Fruit fly (Drosophila melanogaster) whole organism, embryonic: ENCODE measurements around the gene CG10365.

Experiments used
- Atf6 ChIP-seq: fragments of 200-800 bp; sonication (Bioruptor generic); IDR thresholded peaks from 2 replicates; pipeline ENCODE4 v1.3.6; 2022; ENCODE audit warnings: missing biosample characterization, missing genetic modification characterization
- BEAF-32 ChIP-seq: fragments of 200-800 bp; sonication (Bioruptor generic); optimal IDR thresholded peaks from 3 replicates; lab custom pipeline; 2017; ENCODE audit warnings: missing biosample characterization, missing genetic modification characterization, mild to moderate bottlenecking, moderate library complexity, missing genetic modification reagents
- Bdp1 ChIP-seq: fragments of 200-800 bp; sonication (Bioruptor generic); optimal IDR thresholded peaks from 3 replicates; lab custom pipeline; 2016; ENCODE audit warnings: missing biosample characterization, missing genetic modification characterization
- CG10274 ChIP-seq: fragments of 200-800 bp; sonication (Bioruptor generic); optimal IDR thresholded peaks from 3 replicates; lab custom pipeline; 2017; ENCODE audit warnings: missing biosample characterization, mild to moderate bottlenecking, missing genetic modification characterization
- CG12155 ChIP-seq: fragments of 200-800 bp; sonication (Bioruptor generic); optimal IDR thresholded peaks from 3 replicates; lab custom pipeline; 2016; ENCODE audit warnings: missing biosample characterization, missing genetic modification characterization
- CG12769 ChIP-seq: fragments of 200-800 bp; sonication (Bioruptor generic); optimal IDR thresholded peaks from 2 replicates; lab custom pipeline; 2019; ENCODE audit warnings: missing biosample characterization, mild to moderate bottlenecking, missing genetic modification characterization, moderate library complexity
- CG13894 ChIP-seq: fragments of 200-800 bp; sonication (Bioruptor generic); optimal IDR thresholded peaks from 3 replicates; lab custom pipeline; 2018; ENCODE audit warnings: missing biosample characterization, mild to moderate bottlenecking, missing genetic modification characterization, moderate library complexity
- CG1529 ChIP-seq: fragments of 200-800 bp; sonication (Bioruptor generic); optimal IDR thresholded peaks from 3 replicates; lab custom pipeline; 2018; ENCODE audit warnings: missing biosample characterization, missing genetic modification characterization
- CG15479 ChIP-seq: fragments of 200-800 bp; sonication (Bioruptor generic); optimal IDR thresholded peaks from 3 replicates; lab custom pipeline; 2019; ENCODE audit warnings: missing biosample characterization, mild to moderate bottlenecking, missing genetic modification characterization, moderate library complexity
- CG15514 ChIP-seq: fragments of 200-800 bp; sonication (Bioruptor generic); optimal IDR thresholded peaks from 3 replicates; lab custom pipeline; 2017; ENCODE audit warnings: missing biosample characterization, missing genetic modification characterization, mild to moderate bottlenecking, moderate library complexity, missing genetic modification reagents
- CG17361 ChIP-seq: fragments of 200-800 bp; sonication (Bioruptor generic); IDR thresholded peaks from 3 replicates; pipeline ENCODE4 v1.3.6; 2022; ENCODE audit warnings: missing biosample characterization, missing genetic modification characterization
- CG17612 ChIP-seq: fragments of 200-800 bp; sonication (Bioruptor generic); IDR thresholded peaks from 2 replicates; pipeline ENCODE4 v1.3.6; 2022; ENCODE audit warnings: missing biosample characterization, missing genetic modification characterization
- CG1792 ChIP-seq: fragments of 200-800 bp; sonication (Bioruptor generic); optimal IDR thresholded peaks from 2 replicates; lab custom pipeline; 2016; ENCODE audit warnings: missing biosample characterization, missing genetic modification characterization
- CG18011 ChIP-seq: fragments of 200-800 bp; sonication (Bioruptor generic); optimal IDR thresholded peaks from 2 replicates; lab custom pipeline; 2017; ENCODE audit warnings: missing biosample characterization, missing genetic modification characterization, mild to moderate bottlenecking, moderate library complexity, missing genotype
- CG18262 ChIP-seq: fragments of 200-800 bp; optimal IDR thresholded peaks from 3 replicates; lab custom pipeline; 2019; ENCODE audit warnings: missing biosample characterization, mild to moderate bottlenecking, missing genetic modification characterization, moderate library complexity
- CG2678 ChIP-seq: fragments of 200-800 bp; sonication (Bioruptor generic); optimal IDR thresholded peaks from 3 replicates; lab custom pipeline; 2019; ENCODE audit warnings: missing biosample characterization, mild to moderate bottlenecking, missing genetic modification characterization, moderate library complexity
- CG30020 ChIP-seq: fragments of 200-800 bp; optimal IDR thresholded peaks from 2 replicates; lab custom pipeline; 2019; ENCODE audit warnings: missing biosample characterization, mild to moderate bottlenecking, missing genetic modification characterization, moderate library complexity
- CG3163 ChIP-seq: fragments of 200-800 bp; sonication (Bioruptor generic); optimal IDR thresholded peaks from 3 replicates; lab custom pipeline; 2016; ENCODE audit warnings: missing biosample characterization, missing genetic modification characterization
- CG5953 ChIP-seq: fragments of 200-800 bp; sonication (Bioruptor generic); IDR thresholded peaks from 2 replicates; pipeline ENCODE4 v1.3.6; 2022; ENCODE audit warnings: missing biosample characterization, missing genetic modification characterization
- CG6689 ChIP-seq: fragments of 200-800 bp; sonication (Bioruptor generic); IDR thresholded peaks from 2 replicates; pipeline ENCODE4 v1.3.6; 2022; ENCODE audit warnings: missing biosample characterization, missing genetic modification characterization
- CG6813 ChIP-seq: fragments of 200-800 bp; sonication (Bioruptor generic); optimal IDR thresholded peaks from 2 replicates; lab custom pipeline; 2017; ENCODE audit warnings: missing biosample characterization, missing genetic modification characterization, mild to moderate bottlenecking, moderate library complexity, missing genetic modification reagents
- CG7928 ChIP-seq: fragments of 200-800 bp; sonication (Bioruptor generic); optimal IDR thresholded peaks from 2 replicates; lab custom pipeline; 2017; ENCODE audit warnings: missing biosample characterization, mild to moderate bottlenecking, missing genetic modification characterization
- CG9932 ChIP-seq: fragments of 200-800 bp; sonication (Bioruptor generic); IDR thresholded peaks from 2 replicates; pipeline ENCODE4 v1.3.6; 2022; ENCODE audit warnings: missing biosample characterization, missing genetic modification characterization
- Chrac-16 ChIP-seq: fragments of 200-800 bp; sonication (Bioruptor generic); optimal IDR thresholded peaks from 3 replicates; lab custom pipeline; 2016; ENCODE audit warnings: missing biosample characterization, missing genetic modification characterization
- Dll ChIP-seq: fragments of 200-800 bp; sonication (Bioruptor generic); IDR thresholded peaks from 4 replicates; pipeline ENCODE4 v1.3.6; 2022; ENCODE audit warnings: missing biosample characterization, missing genetic modification characterization; ENCODE audit not compliant: partially characterized antibody
- Doc3 ChIP-seq: fragments of 200-800 bp; sonication (Bioruptor generic); IDR thresholded peaks from 3 replicates; pipeline ENCODE4 v1.3.6; 2022; ENCODE audit warnings: missing biosample characterization, missing genetic modification characterization; ENCODE audit not compliant: partially characterized antibody
- Elba2 ChIP-seq: fragments of 200-800 bp; sonication (Bioruptor generic); optimal IDR thresholded peaks from 3 replicates; lab custom pipeline; 2016; ENCODE audit warnings: missing biosample characterization, missing genetic modification characterization
- H15 ChIP-seq: fragments of 200-800 bp; sonication (Bioruptor generic); IDR thresholded peaks from 3 replicates; pipeline ENCODE4 v1.3.6; 2022; ENCODE audit warnings: missing biosample characterization, missing genetic modification characterization
- HHEX ChIP-seq: fragments of 200-800 bp; sonication (Bioruptor generic); optimal IDR thresholded peaks from 3 replicates; lab custom pipeline; 2017; ENCODE audit warnings: missing biosample characterization, mild to moderate bottlenecking, missing genetic modification characterization, missing genetic modification reagents
- HLH3B ChIP-seq: fragments of 200-800 bp; sonication (Bioruptor generic); IDR thresholded peaks from 2 replicates; pipeline ENCODE4 v1.3.6; 2022; ENCODE audit warnings: missing biosample characterization, missing genetic modification characterization
- MBD-R2 ChIP-seq: fragments of 200-800 bp; sonication (Bioruptor generic); IDR thresholded peaks from 2 replicates; pipeline ENCODE4 v1.3.6; 2022; ENCODE audit warnings: missing biosample characterization, missing genetic modification characterization
- NC2α ChIP-seq: fragments of 200-800 bp; sonication (Bioruptor generic); optimal IDR thresholded peaks from 2 replicates; lab custom pipeline; 2016; ENCODE audit warnings: missing biosample characterization, missing genetic modification characterization
- Optix ChIP-seq: fragments of 200-800 bp; sonication (Bioruptor generic); IDR thresholded peaks from 3 replicates; pipeline ENCODE4 v1.3.6; 2022; ENCODE audit warnings: missing biosample characterization, missing genetic modification characterization
- Poxn ChIP-seq: fragments of 200-800 bp; sonication (Bioruptor generic); IDR thresholded peaks from 2 replicates; pipeline ENCODE4 v1.3.6; 2022; ENCODE audit warnings: missing biosample characterization, missing genetic modification characterization
- az2 ChIP-seq: fragments of 200-800 bp; sonication (Bioruptor generic); optimal IDR thresholded peaks from 3 replicates; lab custom pipeline; 2016; ENCODE audit warnings: missing biosample characterization, missing genetic modification characterization
- bsh ChIP-seq, 2 experiments: fragments of 200-800 bp; sonication (Bioruptor generic); optimal IDR thresholded peaks; 2 replicates each; lab custom pipeline; 2017 to 2018; ENCODE audit warnings: mild to moderate bottlenecking in 2 of 2, missing biosample characterization in 2 of 2, missing genetic modification characterization in 2 of 2, moderate library complexity in 1 of 2
- caup ChIP-seq: fragments of 200-800 bp; sonication (Bioruptor generic); optimal IDR thresholded peaks from 3 replicates; lab custom pipeline; 2017; ENCODE audit warnings: missing biosample characterization, mild to moderate bottlenecking, missing genetic modification characterization, moderate library complexity; ENCODE audit not compliant: severe bottlenecking
- croc ChIP-seq: fragments of 200-800 bp; sonication (Bioruptor generic); conservative IDR thresholded peaks from 3 replicates; pipeline ENCODE4 v1.3.6; 2022; ENCODE audit warnings: missing biosample characterization, missing genetic modification characterization
- dmrt11E ChIP-seq: fragments of 200-800 bp; sonication (Bioruptor generic); optimal IDR thresholded peaks from 3 replicates; lab custom pipeline; 2018; ENCODE audit warnings: missing biosample characterization, mild to moderate bottlenecking, missing genetic modification characterization, moderate library complexity
- gt ChIP-seq: fragments of 200-800 bp; sonication (Bioruptor generic); IDR thresholded peaks from 2 replicates; pipeline ENCODE4 v1.3.6; 2022; ENCODE audit warnings: missing biosample characterization, missing genetic modification characterization
- jigr1 ChIP-seq: fragments of 200-800 bp; sonication (Bioruptor generic); IDR thresholded peaks from 3 replicates; pipeline ENCODE4 v1.3.6; 2022; ENCODE audit warnings: missing biosample characterization, missing genetic modification characterization
- ken ChIP-seq: fragments of 200-800 bp; sonication (Bioruptor generic); IDR thresholded peaks from 3 replicates; pipeline ENCODE4 v1.3.6; 2022; ENCODE audit warnings: missing biosample characterization, missing genetic modification characterization
- luna ChIP-seq: fragments of 200-800 bp; sonication (Bioruptor generic); optimal IDR thresholded peaks from 2 replicates; lab custom pipeline; 2016; ENCODE audit warnings: missing biosample characterization, missing genetic modification characterization
- onecut ChIP-seq: fragments of 200-800 bp; sonication (Bioruptor generic); IDR thresholded peaks from 2 replicates; pipeline ENCODE4 v1.3.6; 2022; ENCODE audit warnings: missing biosample characterization, missing genetic modification characterization
- ro ChIP-seq: fragments of 200-800 bp; sonication (Bioruptor generic); IDR thresholded peaks from 2 replicates; pipeline ENCODE4 v1.3.6; 2022; ENCODE audit warnings: missing biosample characterization, missing genetic modification characterization
- sens-2 ChIP-seq: fragments of 200-800 bp; sonication (Bioruptor generic); IDR thresholded peaks from 2 replicates; pipeline ENCODE4 v1.3.6; 2022; ENCODE audit warnings: missing biosample characterization, missing genetic modification characterization
- stc ChIP-seq: fragments of 200-800 bp; sonication (Bioruptor generic); IDR thresholded peaks from 2 replicates; pipeline ENCODE4 v1.3.6; 2022; ENCODE audit warnings: missing biosample characterization, missing genetic modification characterization
- trh ChIP-seq: fragments of 200-800 bp; sonication (Bioruptor generic); optimal IDR thresholded peaks from 2 replicates; lab custom pipeline; 2016; ENCODE audit warnings: missing biosample characterization, missing genetic modification characterization
- vnd ChIP-seq: fragments of 200-800 bp; sonication (Bioruptor generic); IDR thresholded peaks from 3 replicates; pipeline ENCODE4 v1.3.6; 2022; ENCODE audit warnings: missing biosample characterization, missing genetic modification characterization; ENCODE audit not compliant: partially characterized antibody
- wek ChIP-seq: fragments of 200-800 bp; sonication (Bioruptor generic); optimal IDR thresholded peaks from 3 replicates; lab custom pipeline; 2018; ENCODE audit warnings: missing biosample characterization, mild to moderate bottlenecking, missing genetic modification characterization, moderate library complexity
- yki ChIP-seq: fragments of >200 bp; optimal IDR thresholded peaks from 3 replicates; lab custom pipeline; 2018

Gene CG10365

dm6 chr3R:23725711-23726349, 2.7 kb downstream of the CG10365 start (continued):
- TF ChIP-seq yki (no peak), Elba2 (GFP tag; lab: Kevin White, UChicago) (no peak), Doc3 (GFP tag; lab: Robert Waterston, UW) (no peak), Chrac-16 (no peak), sens-2 (GFP tag; lab: Robert Waterston, UW) (no peak), CG6689 (GFP tag; lab: Robert Waterston, UW) (no peak), CG10274 (GFP tag; lab: Kevin White, UChicago) (no peak), CG30020 (tag; lab: Kevin White, UChicago) (no peak), CG17361 (GFP tag; lab: Robert Waterston, UW) (no peak), gt (no peak), vnd (no peak), CG17612 (GFP tag; lab: Robert Waterston, UW) (0 out of 2 replicates have a peak, but pooled peaks have one; percentile 7), HHEX (no peak), Atf6 (GFP tag; lab: Robert Waterston, UW) (peak; percentile 49; the same call in 1 of the 2 replicates), CG12155 (GFP tag; lab: Kevin White, UChicago) (no peak), CG2678 (peak; percentile 46), luna (GFP tag; lab: Kevin White, UChicago) (no peak), CG5953 (GFP tag; lab: Robert Waterston, UW) (no peak), Poxn (GFP tag; lab: Robert Waterston, UW) (no peak), CG15514 (GFP tag; lab: Kevin White, UChicago) (peak; percentile 40), CG1792 (no peak), CG7928 (GFP tag; lab: Kevin White, UChicago) (no peak), Dll (GFP tag; lab: Robert Waterston, UW) (no peak), Bdp1 (GFP tag; lab: Kevin White, UChicago) (no peak), NC2α (no peak), caup (GFP tag; lab: Kevin White, UChicago) (no peak), CG15479 (GFP tag; lab: Kevin White, UChicago) (no peak), CG9932 (GFP tag; lab: Robert Waterston, UW) (no peak), Optix (GFP tag; lab: Robert Waterston, UW) (no peak), dmrt11E (no peak), az2 (GFP tag; lab: Kevin White, UChicago) (no peak), CG13894 (tag; lab: Kevin White, UChicago) (peak; percentile 93), ken (no peak), CG6813 (GFP tag; lab: Kevin White, UChicago) (no peak), CG1529 (GFP tag; lab: Kevin White, UChicago) (no peak), CG18262 (no peak), trh (GFP tag; lab: Kevin White, UChicago) (no peak), wek (GFP tag; lab: Kevin White, UChicago) (peak; percentile 30), CG18011 (GFP tag; lab: Kevin White, UChicago) (no peak), CG3163 (GFP tag; lab: Kevin White, UChicago) (no peak), bsh (GFP tag; optimal IDR thresholded peaks at IDR 0.05; lab: Kevin White, UChicago) (no peak), CG12769 (peak; percentile 55), H15 (GFP tag; lab: Robert Waterston, UW) (no peak), onecut (no peak), BEAF-32 (GFP tag; lab: Kevin White, UChicago) (no peak), MBD-R2 (GFP tag; lab: Robert Waterston, UW) (peak; percentile 20; the same call in 1 of the 2 replicates), ro (GFP tag; lab: Robert Waterston, UW) (no peak), jigr1 (no peak), stc (GFP tag; lab: Robert Waterston, UW) (no peak; the same call in 1 of the 2 replicates), croc (GFP tag; lab: Robert Waterston, UW) (no peak), HLH3B (GFP tag; lab: Robert Waterston, UW) (0 out of 2 replicates have a peak, but pooled peaks have one; percentile 21)
